Fruit fly (Drosophila melanogaster): ENCODE measurements around the gene Uros1.

Gene Uros1

DNA sequence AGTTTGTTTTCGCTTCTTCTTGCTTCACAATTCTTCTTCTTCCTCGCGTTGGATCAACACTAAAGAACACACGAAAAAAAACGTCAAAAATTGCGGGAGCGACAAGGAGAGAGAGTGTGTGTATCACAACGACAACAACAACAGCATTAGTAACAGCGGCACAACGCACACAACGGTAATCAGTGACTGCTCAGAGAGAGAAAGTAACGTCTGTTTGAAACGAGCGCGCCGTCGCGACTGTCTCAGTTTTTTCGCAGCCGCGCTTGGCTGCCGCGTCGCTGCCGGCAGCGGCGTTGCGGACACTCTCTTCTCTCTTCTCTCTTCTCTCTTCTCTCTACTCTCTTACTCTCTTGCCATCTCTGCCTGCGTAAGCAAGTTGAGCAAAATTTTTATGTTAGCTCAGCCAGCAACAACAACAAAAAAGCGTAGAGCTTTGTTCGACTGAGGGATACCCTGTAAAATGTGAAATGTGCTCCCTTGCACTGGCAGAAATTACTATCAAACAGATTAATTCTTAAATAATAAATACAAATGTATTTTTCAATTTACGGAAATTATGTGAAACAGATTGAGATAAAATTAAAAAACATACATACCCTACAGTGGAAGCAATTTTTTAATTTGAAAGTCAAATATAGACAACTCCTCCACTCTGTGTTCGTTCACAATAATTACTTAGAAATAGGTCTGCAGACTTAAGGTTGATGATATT lies 8.3 kb downstream of the Uros1 start (continued):
- TF ChIP-seq CG12769 (tag; optimal IDR thresholded peaks at IDR 0.05): peak; percentile 47
- no peak; the same call in 2 of the 3 replicates for TF ChIP-seq CG2889 (GFP tag; IDR thresholded peaks at IDR 0.05)
- peak; percentile 75 for TF ChIP-seq ttk (GFP tag; IDR thresholded peaks at IDR 0.05)
- peak; percentile 43 for TF ChIP-seq odd (GFP tag; optimal IDR thresholded peaks at IDR 0.05)
- TF ChIP-seq CG10267 (tag; optimal IDR thresholded peaks at IDR 0.05): peak; percentile 57
- peak; percentile 80 for TF ChIP-seq Xbp1 (GFP tag; optimal IDR thresholded peaks at IDR 0.05)
- TF ChIP-seq twi (tag; optimal IDR thresholded peaks at IDR 0.05): no peak
- TF ChIP-seq danr (GFP tag; IDR thresholded peaks at IDR 0.05): no peak
- peak; percentile 60 for TF ChIP-seq ssp (GFP tag; IDR thresholded peaks at IDR 0.05)
- TF ChIP-seq fru (optimal IDR thresholded peaks at IDR 0.05): no peak
- peak; percentile 64 for TF ChIP-seq CG3847 (GFP tag; IDR thresholded peaks at IDR 0.05)
- peak; percentile 4 for TF ChIP-seq Dip3 (GFP tag; optimal IDR thresholded peaks at IDR 0.05)
- TF ChIP-seq CG15269 (tag; optimal IDR thresholded peaks at IDR 0.05): peak; percentile 78
- TF ChIP-seq Sry-δ (GFP tag; optimal IDR thresholded peaks at IDR 0.05): no peak
- peak; percentile 26 for TF ChIP-seq CG4328 (GFP tag; optimal IDR thresholded peaks at IDR 0.05)
- peak; percentile 68 for TF ChIP-seq Atf6 (GFP tag; IDR thresholded peaks at IDR 0.05)
- peak; percentile 13 for TF ChIP-seq CG34376 (GFP tag; optimal IDR thresholded peaks at IDR 0.05)
- TF ChIP-seq HLH3B (GFP tag; IDR thresholded peaks at IDR 0.05): peak; percentile 77
- TF ChIP-seq gcm (GFP tag; optimal IDR thresholded peaks at IDR 0.05): peak; percentile 44
- TF ChIP-seq CG30020 (tag; optimal IDR thresholded peaks at IDR 0.05): no peak
- TF ChIP-seq Tbp (GFP tag; optimal IDR thresholded peaks at IDR 0.05): no peak
- peak; percentile 19 to 26 for TF ChIP-seq chif (GFP tag; optimal IDR thresholded peaks at IDR 0.05)
- no peak for TF ChIP-seq wdn (GFP tag; IDR thresholded peaks at IDR 0.05)
- TF ChIP-seq CG10366 (GFP tag; IDR thresholded peaks at IDR 0.05): peak; percentile 69
- TF ChIP-seq CG5245 (GFP tag; optimal IDR thresholded peaks at IDR 0.05): peak; percentile 41
- TF ChIP-seq amos (GFP tag; IDR thresholded peaks at IDR 0.05; ENCODE audit: partially characterized antibody): no peak; the same call in 1 of the 2 replicates
- peak; percentile 53 for TF ChIP-seq tin (GFP tag; optimal IDR thresholded peaks at IDR 0.05)
- 0 out of 2 replicates have a peak, but pooled peaks have one; percentile 38 for TF ChIP-seq ara (GFP tag; IDR thresholded peaks at IDR 0.05)
- TF ChIP-seq gro (GFP tag; optimal IDR thresholded peaks at IDR 0.05): no peak
- TF ChIP-seq hbn (GFP tag; IDR thresholded peaks at IDR 0.05; ENCODE audit: partially characterized antibody): no peak
- no peak for TF ChIP-seq ac (GFP tag; optimal IDR thresholded peaks at IDR 0.05)
- peak; percentile 26; the same call in 1 of the 2 replicates for TF ChIP-seq Oaz (GFP tag; IDR thresholded peaks at IDR 0.05)
- no peak for TF ChIP-seq grn (GFP tag; optimal IDR thresholded peaks at IDR 0.05)
- TF ChIP-seq bowl (GFP tag; IDR thresholded peaks at IDR 0.05): 0 out of 2 replicates have a peak, but pooled peaks have one; percentile 38
- peak; percentile 57; the same call in 1 of the 3 replicates for TF ChIP-seq CG7357 (GFP tag; IDR thresholded peaks at IDR 0.05)
- peak; percentile 30 for TF ChIP-seq Six4 (GFP tag; optimal IDR thresholded peaks at IDR 0.05)
- TF ChIP-seq CG9876 (GFP tag; optimal IDR thresholded peaks at IDR 0.05): no peak
- no peak for TF ChIP-seq Usf (GFP tag; optimal IDR thresholded peaks at IDR 0.05)
- peak; percentile 72 for TF ChIP-seq lab (GFP tag; optimal IDR thresholded peaks at IDR 0.05)
- no peak for TF ChIP-seq sd (tag; optimal IDR thresholded peaks at IDR 0.05)
- TF ChIP-seq NC2α (GFP tag; optimal IDR thresholded peaks at IDR 0.05): no peak
- peak; percentile 76 for TF ChIP-seq phol (tag; optimal IDR thresholded peaks at IDR 0.05)
- TF ChIP-seq Mrtf (GFP tag; IDR thresholded peaks at IDR 0.05): peak; percentile 54; the same call in 1 of the 3 replicates
- TF ChIP-seq Sry-β (GFP tag; optimal IDR thresholded peaks at IDR 0.05): peak; percentile 39
- 0 out of 3 replicates have a peak, but pooled peaks have one; percentile 64 for TF ChIP-seq gce (GFP tag; IDR thresholded peaks at IDR 0.05)
- TF ChIP-seq en (GFP tag; optimal IDR thresholded peaks at IDR 0.05): no peak
- TF ChIP-seq al (GFP tag; IDR thresholded peaks at IDR 0.05): peak; percentile 71
- TF ChIP-seq CG1529 (GFP tag; optimal IDR thresholded peaks at IDR 0.05): peak; percentile 42
- TF ChIP-seq CG1233 (GFP tag; optimal IDR thresholded peaks at IDR 0.05): peak; percentile 60
- TF ChIP-seq Drgx (GFP tag; IDR thresholded peaks at IDR 0.05): 0 out of 2 replicates have a peak, but pooled peaks have one; percentile 58
- peak; percentile 76 for TF ChIP-seq sob (GFP tag; IDR thresholded peaks at IDR 0.05)

All from whole organism, embryonic.